Fruit fly (Drosophila melanogaster) whole organism, wandering third instar larva: ENCODE measurements around the gene CG13023.

Source experiments
- Dif ChIP-seq: fragments of 200-275, 200-300 bp; sonication (Bioruptor generic); optimal IDR thresholded peaks from 2 replicates; lab custom pipeline; 2018; ENCODE audit warnings: missing biosample characterization, missing genetic modification characterization; ENCODE audit not compliant: partially characterized antibody
- GATAd ChIP-seq: sonication (Bioruptor generic); optimal IDR thresholded peaks from 2 replicates; lab custom pipeline; 2016; ENCODE audit warnings: missing biosample characterization, missing genetic modification characterization
- Mio ChIP-seq: sonication (Bioruptor generic); optimal IDR thresholded peaks from 2 replicates; lab custom pipeline; 2016; ENCODE audit warnings: missing biosample characterization, missing genetic modification characterization
- Myc ChIP-seq: fragments of >200 bp; optimal IDR thresholded peaks from 2 replicates; lab custom pipeline; 2017
- OdsH ChIP-seq: fragments of 200-800 bp; sonication (Bioruptor generic); optimal IDR thresholded peaks from 2 replicates; lab custom pipeline; 2016; ENCODE audit warnings: missing biosample characterization, mild to moderate bottlenecking, missing genetic modification characterization
- Vsx2 ChIP-seq: fragments of 200-300, 225-300 bp; sonication (Bioruptor generic); optimal IDR thresholded peaks from 2 replicates; lab custom pipeline; 2018; ENCODE audit warnings: missing biosample characterization, missing genetic modification characterization; ENCODE audit not compliant: partially characterized antibody
- brk ChIP-seq: fragments of 200-800 bp; sonication (Bioruptor generic); optimal IDR thresholded peaks from 2 replicates; lab custom pipeline; 2016; ENCODE audit warnings: missing biosample characterization, mild to moderate bottlenecking, missing genetic modification characterization
- h ChIP-seq: fragments of 200-800 bp; sonication (Bioruptor generic); optimal IDR thresholded peaks from 3 replicates; lab custom pipeline; 2016; ENCODE audit warnings: missing biosample characterization, mild to moderate bottlenecking, missing genetic modification characterization
- pan ChIP-seq: fragments of >200 bp; optimal IDR thresholded peaks from 2 replicates; lab custom pipeline; 2017
- usp ChIP-seq: fragments of >200 bp; optimal IDR thresholded peaks from 2 replicates; lab custom pipeline; 2017; ENCODE audit warnings: missing biosample characterization, missing genetic modification characterization

- TF ChIP-seq Vsx2 (no peak), pan (lab: Kevin White, UChicago) (no peak), GATAd (GFP tag; lab: Kevin White, UChicago) (no peak), Dif (GFP tag; lab: Kevin White, UChicago) (no peak), usp (no peak), brk (GFP tag; lab: Kevin White, UChicago) (no peak), OdsH (GFP tag; lab: Kevin White, UChicago) (no peak), h (no peak), Myc (lab: Kevin White, UChicago) (no peak), Mio (GFP tag; lab: Kevin White, UChicago) (no peak)
Measured at dm6 chr3L:16971611-16972359, 44.6 kb upstream of the CG13023 start.
